Worm (Caenorhabditis elegans) whole organism, L4 larva: ENCODE data around the gene C05G5.5.

Experiments used
- F37D6.2 ChIP-seq: sonication (generic microtip); optimal IDR thresholded peaks from 2 replicates; lab custom pipeline; 2016; ENCODE audit warnings: mild to moderate bottlenecking, missing genetic modification characterization, missing compliant biosample characterization
- F49E8.2 ChIP-seq: sonication (generic microtip); optimal IDR thresholded peaks from 2 replicates; lab custom pipeline; 2016; ENCODE audit warnings: missing compliant biosample characterization, mild to moderate bottlenecking, missing genetic modification characterization, borderline replicate concordance
- T26A8.4 ChIP-seq: fragments of 200-800 bp; sonication (Bioruptor generic); IDR thresholded peaks from 2 replicates; pipeline ENCODE4 v1.3.6; 2022; ENCODE audit warnings: missing genetic modification characterization, missing compliant biosample characterization
- ZK337.2 ChIP-seq: fragments of 200-800 bp; sonication (Bioruptor generic); IDR thresholded peaks from 2 replicates; pipeline ENCODE4 v1.3.6; 2022; ENCODE audit warnings: missing genetic modification reagents, missing genetic modification characterization, missing compliant biosample characterization
- aha-1 ChIP-seq: fragments of 150-350 bp; peaks from one replicate; lab custom pipeline; 2014; ENCODE audit warnings: missing biosample characterization, missing genetic modification characterization
- ceh-20 ChIP-seq: fragments of 200-800 bp; sonication (Bioruptor generic); IDR thresholded peaks from 2 replicates; pipeline ENCODE4 v1.3.6; 2022; ENCODE audit warnings: missing genetic modification reagents, missing genetic modification characterization, missing compliant biosample characterization
- ces-1 ChIP-seq: fragments of 150-350 bp; sonication (generic microtip); optimal IDR thresholded peaks from 4 replicates; lab custom pipeline; 2014; ENCODE audit warnings: missing biosample characterization, missing genetic modification reagents, missing genetic modification characterization
- daf-8 ChIP-seq: fragments of 200-800 bp; sonication (Bioruptor generic); IDR thresholded peaks from 2 replicates; pipeline ENCODE4 v1.3.6; 2022; ENCODE audit warnings: missing genetic modification characterization, missing compliant biosample characterization
- dmd-6 ChIP-seq: fragments of 200-800 bp; sonication (Bioruptor generic); IDR thresholded peaks from 2 replicates; pipeline ENCODE4 v1.3.6; 2022; ENCODE audit warnings: missing genetic modification reagents, missing genetic modification characterization, missing compliant biosample characterization
- dmd-8 ChIP-seq: fragments of 200-800 bp; sonication (Bioruptor generic); IDR thresholded peaks from 2 replicates; pipeline ENCODE4 v1.3.6; 2022; ENCODE audit warnings: missing genetic modification characterization, missing compliant biosample characterization
- dmd-9 ChIP-seq: fragments of 200-800 bp; sonication (Bioruptor generic); IDR thresholded peaks from 2 replicates; pipeline ENCODE4 v1.3.6; 2022; ENCODE audit warnings: missing genetic modification reagents, missing genetic modification characterization, missing compliant biosample characterization
- dpl-1 ChIP-seq: fragments of 150-350 bp; optimal IDR thresholded peaks from 2 replicates; lab custom pipeline; 2014; ENCODE audit warnings: missing biosample characterization, missing genetic modification reagents, missing genetic modification characterization
- egl-43 ChIP-seq: fragments of 200-800 bp; sonication (Bioruptor generic); IDR thresholded peaks from 2 replicates; pipeline ENCODE4 v1.3.6; 2022; ENCODE audit warnings: missing genetic modification reagents, missing genetic modification characterization, missing compliant biosample characterization
- fkh-10 ChIP-seq: fragments of 150-350 bp; optimal IDR thresholded peaks from 2 replicates; lab custom pipeline; 2014; ENCODE audit warnings: missing biosample characterization, missing genetic modification reagents, missing genetic modification characterization
- hmg-1.1 ChIP-seq: fragments of 200-800 bp; sonication (Bioruptor generic); IDR thresholded peaks from 2 replicates; pipeline ENCODE4 v1.3.6; 2022; ENCODE audit warnings: missing genetic modification reagents, missing genetic modification characterization, missing compliant biosample characterization
- jun-1 ChIP-seq: fragments of 150-350 bp; optimal IDR thresholded peaks from 2 replicates; lab custom pipeline; 2014; ENCODE audit warnings: missing biosample characterization, missing genetic modification reagents, missing genetic modification characterization
- lin-29 ChIP-seq: fragments of 200-800 bp; sonication (Bioruptor generic); IDR thresholded peaks from 2 replicates; pipeline ENCODE4 v1.3.6; 2022; ENCODE audit warnings: missing genetic modification reagents, missing genetic modification characterization, missing compliant biosample characterization
- madf-5 ChIP-seq, 2 experiments: fragments of 200-800 bp; sonication (Bioruptor generic); IDR thresholded peaks; 2 replicates each; pipeline ENCODE4 v1.3.6; 2022; ENCODE audit warnings: missing compliant biosample characterization in 2 of 2, missing genetic modification characterization in 2 of 2
- mdt-29 ChIP-seq: fragments of 200-800 bp; sonication (Bioruptor generic); IDR thresholded peaks from 2 replicates; pipeline ENCODE4 v1.3.6; 2022; ENCODE audit warnings: missing genetic modification reagents, missing genetic modification characterization, missing compliant biosample characterization
- mxl-2 ChIP-seq: fragments of 200-800 bp; sonication (Bioruptor generic); conservative IDR thresholded peaks from 2 replicates; pipeline ENCODE4 v1.3.6; 2022; ENCODE audit warnings: missing genetic modification reagents, missing genetic modification characterization, missing compliant biosample characterization
- mxl-3 ChIP-seq: fragments of 200-800 bp; sonication (Bioruptor generic); optimal IDR thresholded peaks from 2 replicates; lab custom pipeline; 2018; ENCODE audit warnings: mild to moderate bottlenecking, missing genetic modification characterization, missing compliant biosample characterization
- nhr-10 ChIP-seq: fragments of 150-350 bp; optimal IDR thresholded peaks from 2 replicates; lab custom pipeline; 2014; ENCODE audit warnings: missing biosample characterization, missing genetic modification characterization
- nhr-11 ChIP-seq: fragments of 150-350 bp; optimal IDR thresholded peaks from 2 replicates; lab custom pipeline; 2014; ENCODE audit warnings: missing biosample characterization, missing genetic modification characterization
- nhr-237 ChIP-seq: sonication (generic microtip); optimal IDR thresholded peaks from 2 replicates; lab custom pipeline; 2017; ENCODE audit warnings: missing biosample characterization, missing genetic modification characterization
- nhr-28 ChIP-seq: fragments of 150-350 bp; optimal IDR thresholded peaks from 2 replicates; lab custom pipeline; 2014; ENCODE audit warnings: missing biosample characterization, missing genetic modification characterization
- nhr-42 ChIP-seq: fragments of 200-800 bp; sonication (Bioruptor generic); IDR thresholded peaks from 2 replicates; pipeline ENCODE4 v1.3.6; 2022; ENCODE audit warnings: missing genetic modification characterization, missing compliant biosample characterization
- pha-4 ChIP-seq, 2 experiments: fragments of 150-350 bp in 1 of 2; fragments of 200-800 bp in 1 of 2; sonication (Bioruptor generic) in 1 of 2; IDR thresholded peaks in 1 of 2; optimal IDR thresholded peaks in 1 of 2; 2 replicates each; pipeline versions ENCODE4 v1.3.6 to Lab custom; 2014 to 2022; ENCODE audit warnings: missing genetic modification characterization in 2 of 2, missing genetic modification reagents in 2 of 2, missing biosample characterization in 1 of 2, missing compliant biosample characterization in 1 of 2
- saeg-2 ChIP-seq: fragments of 200-800 bp; sonication (Bioruptor generic); IDR thresholded peaks from 2 replicates; pipeline ENCODE4 v1.3.6; 2022; ENCODE audit warnings: missing genetic modification reagents, missing genetic modification characterization, missing compliant biosample characterization
- set-16 ChIP-seq: fragments of 200-800 bp; sonication (Bioruptor generic); IDR thresholded peaks from 2 replicates; pipeline ENCODE4 v1.3.6; 2022; ENCODE audit warnings: missing genetic modification reagents, missing genetic modification characterization, missing compliant biosample characterization
- snpc-1.2 ChIP-seq: fragments of 200-800 bp; sonication (Bioruptor generic); IDR thresholded peaks from 2 replicates; pipeline ENCODE4 v1.3.6; 2022; ENCODE audit warnings: missing genetic modification reagents, missing genetic modification characterization, missing compliant biosample characterization
- snpc-4 ChIP-seq: fragments of 150-350 bp; optimal IDR thresholded peaks from 2 replicates; lab custom pipeline; 2014; ENCODE audit warnings: missing biosample characterization, missing genetic modification characterization
- spr-1 ChIP-seq: sonication (generic microtip); optimal IDR thresholded peaks from 2 replicates; lab custom pipeline; 2016; ENCODE audit warnings: mild to moderate bottlenecking, missing genetic modification characterization, missing compliant biosample characterization
- tra-1 ChIP-seq: fragments of 200-800 bp; sonication (Bioruptor generic); IDR thresholded peaks from 2 replicates; pipeline ENCODE4 v1.3.6; 2022; ENCODE audit warnings: missing genetic modification reagents, missing genetic modification characterization, missing compliant biosample characterization
- unc-62 ChIP-seq, 3 experiments: fragments of 150-350 bp in 1 of 3; sonication (generic microtip); optimal IDR thresholded peaks in 2 of 3; peaks in 1 of 3; 1 replicate in 1 of 3; 2 replicates in 2 of 3; lab custom pipeline; 2014 to 2017; ENCODE audit warnings: missing biosample characterization in 3 of 3, missing genetic modification characterization in 3 of 3, missing genetic modification reagents in 3 of 3, missing genotype in 1 of 3
- vab-7 ChIP-seq: fragments of 200-800 bp; sonication (Bioruptor generic); IDR thresholded peaks from 2 replicates; pipeline ENCODE4 v1.3.6; 2022; ENCODE audit warnings: missing genetic modification reagents, missing genetic modification characterization, missing compliant biosample characterization
- zfp-3 ChIP-seq: fragments of 200-800 bp; sonication (Bioruptor generic); conservative IDR thresholded peaks from 2 replicates; pipeline ENCODE4 v1.3.6; 2022; ENCODE audit warnings: missing genetic modification reagents, missing genetic modification characterization, missing compliant biosample characterization
- zip-11 ChIP-seq: fragments of 200-800 bp; sonication (Bioruptor generic); IDR thresholded peaks from 2 replicates; pipeline ENCODE4 v1.3.6; 2022; ENCODE audit warnings: missing genetic modification characterization, missing compliant biosample characterization
- zip-2 ChIP-seq: fragments of 150-350 bp; optimal IDR thresholded peaks from 2 replicates; lab custom pipeline; 2014; ENCODE audit warnings: missing biosample characterization, missing genetic modification characterization

C05G5.5 gene

ce11 chrX:14768989-14769388, 8.1 kb upstream of the C05G5.5 start (continued):
- TF ChIP-seq jun-1 (tag; lab: Kevin White, UChicago) (no peak), dmd-9 (no peak), fkh-10 (GFP tag; lab: Kevin White, UChicago) (no peak), lin-29 (GFP tag; lab: Robert Waterston, UW) (no peak), aha-1 (peak; percentile 9), nhr-28 (tag; lab: Kevin White, UChicago) (peak; percentile 79), nhr-11 (tag; lab: Kevin White, UChicago) (no peak), dmd-6 (GFP tag; lab: Robert Waterston, UW) (peak; percentile 68), saeg-2 (GFP tag; lab: Robert Waterston, UW) (no peak), F37D6.2 (tag; lab: Kevin White, UChicago) (no peak)

- TF ChIP-seq madf-5 (GFP tag; IDR thresholded peaks at IDR 0.05; lab: Robert Waterston, UW) (0 out of 4 replicates have a peak, but pooled peaks of 1 of the 2 experiments have one; percentile 49), snpc-1.2 (GFP tag; lab: Robert Waterston, UW) (peak; percentile 63; the same call in 1 of the 2 replicates), set-16 (GFP tag; lab: Robert Waterston, UW) (peak; percentile 59; the same call in 1 of the 2 replicates), snpc-4 (tag; lab: Kevin White, UChicago) (no peak)
Observed at ce11 chrX:14767813-14768212, 6.9 kb upstream of the C05G5.5 start.

ce11 chrX:14760166-14760565, 755 bp downstream of the C05G5.5 start:
- TF ChIP-seq daf-8 (GFP tag; lab: Robert Waterston, UW) (no peak), mxl-3 (GFP tag; lab: Kevin White, UChicago) (no peak), aha-1 (peak; percentile 89), unc-62 (GFP tag; optimal IDR thresholded peaks at IDR 0.05 in 1 of 2; lab: Kevin White, UChicago) (peak in 1 of 2 experiments; percentile 68), unc-62 (tag; optimal IDR thresholded peaks at IDR 0.05; lab: Kevin White, UChicago) (no peak), snpc-1.2 (GFP tag; lab: Robert Waterston, UW) (no peak), vab-7 (GFP tag; lab: Robert Waterston, UW) (no peak), dpl-1 (no peak)

- no peak for TF ChIP-seq mxl-3 (GFP tag; lab: Kevin White, UChicago)
Observed at ce11 chrX:14759549-14759948, 1.4 kb downstream of the C05G5.5 start.

ce11 chrX:14757641-14758220, 3.2 kb downstream of the C05G5.5 start:
- peak in 1 of 2 experiments; percentile 91 for TF ChIP-seq unc-62 (GFP tag; optimal IDR thresholded peaks at IDR 0.05 in 1 of 2; lab: Kevin White, UChicago)
- no peak for TF ChIP-seq unc-62 (tag; optimal IDR thresholded peaks at IDR 0.05; lab: Kevin White, UChicago)
- no peak for TF ChIP-seq ces-1 (GFP tag; lab: Kevin White, UChicago)

ce11 chrX:14756606-14757005, 4.3 kb downstream of the C05G5.5 start:
- TF ChIP-seq snpc-1.2 (GFP tag; lab: Robert Waterston, UW): no peak
- no peak for TF ChIP-seq ceh-20 (GFP tag; lab: Robert Waterston, UW)
- no peak for TF ChIP-seq nhr-237 (tag; lab: Kevin White, UChicago)
- TF ChIP-seq mxl-3 (GFP tag; lab: Kevin White, UChicago): no peak
- TF ChIP-seq F49E8.2 (tag; lab: Kevin White, UChicago): no peak
- TF ChIP-seq T26A8.4 (GFP tag; lab: Robert Waterston, UW): peak; percentile 8; the same call in 1 of the 2 replicates
- TF ChIP-seq dmd-8 (GFP tag; lab: Robert Waterston, UW): no peak
- no peak for TF ChIP-seq mdt-29
- TF ChIP-seq aha-1: no peak
- no peak for TF ChIP-seq mxl-2 (GFP tag; lab: Robert Waterston, UW)
- 0 out of 2 replicates have a peak, but pooled peaks have one; percentile 39 for TF ChIP-seq nhr-42 (GFP tag; lab: Robert Waterston, UW)
- TF ChIP-seq ZK337.2 (GFP tag; lab: Robert Waterston, UW): no peak
- TF ChIP-seq zip-11 (GFP tag; lab: Robert Waterston, UW): no peak
- no peak for TF ChIP-seq spr-1 (tag; lab: Kevin White, UChicago)
- peak; percentile 37; the same call in 1 of the 2 replicates for TF ChIP-seq egl-43 (GFP tag; lab: Robert Waterston, UW)
- no peak for TF ChIP-seq dpl-1
- no peak for TF ChIP-seq zfp-3 (GFP tag; lab: Robert Waterston, UW)
- TF ChIP-seq set-16 (GFP tag; lab: Robert Waterston, UW): peak; percentile 69
- peak; percentile 35; the same call in 1 of the 2 replicates for TF ChIP-seq hmg-1.1
- TF ChIP-seq pha-4 (GFP tag; IDR thresholded peaks at IDR 0.05; lab: Robert Waterston, UW): no peak
- no peak for TF ChIP-seq pha-4 (tag; optimal IDR thresholded peaks at IDR 0.05; lab: Kevin White, UChicago)
- no peak for TF ChIP-seq zip-2 (tag; lab: Kevin White, UChicago)
- TF ChIP-seq tra-1 (GFP tag; lab: Robert Waterston, UW): no peak
- no peak for TF ChIP-seq nhr-10
